Fruit fly (Drosophila melanogaster): ENCODE measurements around the gene CG13010.

CG13010 gene

DNA sequence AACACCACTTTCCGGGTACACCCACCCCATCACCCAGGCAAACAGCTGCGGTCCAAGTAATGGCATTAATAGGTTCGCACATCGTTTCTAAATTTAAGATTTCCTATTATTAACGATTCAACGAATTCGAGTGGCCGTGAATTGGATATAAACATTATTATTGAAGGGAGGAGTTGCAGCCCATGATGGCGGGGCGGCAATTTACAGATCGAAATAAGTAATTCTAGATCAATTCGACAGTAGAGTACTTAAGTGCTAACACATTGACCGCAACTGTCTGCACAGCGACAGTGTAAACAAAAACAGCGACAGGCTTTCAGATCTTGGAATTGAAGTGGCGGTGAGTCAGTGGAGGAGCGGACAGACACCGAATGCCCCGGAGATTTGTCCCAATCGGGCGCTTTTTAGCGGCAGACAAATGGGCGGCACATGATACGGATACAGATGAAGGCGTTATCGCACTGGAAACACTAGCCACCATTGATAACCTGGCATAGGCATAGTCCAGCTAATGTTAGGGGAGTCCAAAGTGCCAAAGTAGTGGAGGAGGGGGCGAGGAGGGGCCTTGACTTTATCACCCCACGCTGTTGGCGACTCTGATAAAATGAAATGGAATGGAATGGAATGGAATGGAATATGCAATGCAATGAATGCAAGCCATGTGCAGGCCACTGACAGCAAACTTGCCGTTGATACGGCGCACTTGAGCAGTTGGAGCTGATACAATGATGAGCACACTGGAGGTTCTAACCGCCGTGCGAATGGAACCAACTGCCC, 45.4 kb downstream of the CG13010 start (continued):
- TF ChIP-seq lov (optimal IDR thresholded peaks at IDR 0.05) (no peak), lov (GFP tag; IDR thresholded peaks at IDR 0.05) (no peak), CG13775 (GFP tag; optimal IDR thresholded peaks at IDR 0.05) (no peak), kni (GFP tag; optimal IDR thresholded peaks at IDR 0.05) (no peak), Dfd (GFP tag; optimal IDR thresholded peaks at IDR 0.05) (no peak)

dm6 chrX:16632135-16632534, 46.6 kb downstream of the CG13010 start, which contains the start of gene CG9777:
Gene CG9777, minus strand, starts transcription at chrX:16632235.
- no peak for TF ChIP-seq Rfx (GFP tag; IDR thresholded peaks at IDR 0.05)
- TF ChIP-seq tgo (GFP tag; IDR thresholded peaks at IDR 0.05): no peak
- no peak for TF ChIP-seq prd (optimal IDR thresholded peaks at IDR 0.05)
- TF ChIP-seq prd (GFP tag; IDR thresholded peaks at IDR 0.05): no peak
- no peak for TF ChIP-seq Sox102F (GFP tag; optimal IDR thresholded peaks at IDR 0.05)
- TF ChIP-seq Trl (optimal IDR thresholded peaks at IDR 0.05): no peak
- no peak for TF ChIP-seq Trl (GFP tag; optimal IDR thresholded peaks at IDR 0.05)
- no peak for TF ChIP-seq Ptx1 (GFP tag; IDR thresholded peaks at IDR 0.05)
- no peak for TF ChIP-seq ase (GFP tag; IDR thresholded peaks at IDR 0.05)
- TF ChIP-seq stwl (tag; optimal IDR thresholded peaks at IDR 0.05): no peak
- no peak for TF ChIP-seq ftz-f1 (GFP tag; optimal IDR thresholded peaks at IDR 0.05)
- no peak for TF ChIP-seq bab2 (GFP tag; optimal IDR thresholded peaks at IDR 0.05)
- TF ChIP-seq CG11456 (GFP tag; IDR thresholded peaks at IDR 0.05): no peak
- no peak for TF ChIP-seq Sry-δ (GFP tag; optimal IDR thresholded peaks at IDR 0.05)
- no peak for TF ChIP-seq CG10543 (GFP tag; optimal IDR thresholded peaks at IDR 0.05)
- no peak for TF ChIP-seq Drgx (GFP tag; IDR thresholded peaks at IDR 0.05)

All from whole organism, embryonic.